Worm (Caenorhabditis elegans): ENCODE data around the gene C25H3.1.

The C25H3.1 gene

ce11 chrII:5714807-5715206, 15.9 kb downstream of the C25H3.1 start, which contains the start of the genes tiar-1 and lelo-4:
TSS of gene tiar-1 (minus strand) at chrII:5714823.
TSS of gene lelo-4 (plus strand) at chrII:5714924.
- TF ChIP-seq ztf-4 (tag; optimal IDR thresholded peaks at IDR 0.05) (no peak), nfya-1 (tag; optimal IDR thresholded peaks at IDR 0.05; ENCODE audit: insufficient read depth) (peak; percentile 78), nhr-23 (tag; optimal IDR thresholded peaks at IDR 0.05) (peak; percentile 66), ama-1 (optimal IDR thresholded peaks at IDR 0.05) (peak; percentile 61), pqm-1 (tag; optimal IDR thresholded peaks at IDR 0.05) (no peak), lin-39 (tag; optimal IDR thresholded peaks at IDR 0.05) (peak; percentile 48), elt-2 (tag; optimal IDR thresholded peaks at IDR 0.05) (peak; percentile 76), pha-4 (tag; optimal IDR thresholded peaks at IDR 0.05) (peak; percentile 78), nhr-43 (tag; optimal IDR thresholded peaks at IDR 0.05; ENCODE audit: poor library complexity, severe bottlenecking) (peak; percentile 26), unc-62 (GFP tag; optimal IDR thresholded peaks at IDR 0.05) (no peak), ceh-9 (tag; optimal IDR thresholded peaks at IDR 0.05) (no peak), snpc-4 (tag; optimal IDR thresholded peaks at IDR 0.05) (peak; percentile 84), nhr-25 (tag; optimal IDR thresholded peaks at IDR 0.05) (peak; percentile 76), nhr-12 (tag; optimal IDR thresholded peaks at IDR 0.05) (no peak), skn-1 (tag; optimal IDR thresholded peaks at IDR 0.05) (peak; percentile 12), hmg-11 (tag; optimal IDR thresholded peaks at IDR 0.05) (peak; percentile 47), ZK546.5 (tag; optimal IDR thresholded peaks at IDR 0.05) (peak; percentile 61), mdl-1 (tag; optimal IDR thresholded peaks at IDR 0.05) (no peak), lin-15B (tag; optimal IDR thresholded peaks at IDR 0.05) (peak; percentile 86)

ce11 chrII:5715745-5716357, 17.0 kb downstream of the C25H3.1 start, which contains the start of the genes C18A3.10 and C18A3.3:
TSS of gene C18A3.10 (minus strand) at chrII:5715845.
TSS of gene C18A3.3 (plus strand) at chrII:5716307.
- no peak for TF ChIP-seq ztf-11 (tag; optimal IDR thresholded peaks at IDR 0.05)
- TF ChIP-seq jun-1 (tag; optimal IDR thresholded peaks at IDR 0.05), result no peak

ce11 chrII:5717831-5718230, 19.0 kb downstream of the C25H3.1 start, which contains the start of gene zipt-3:
TSS of gene zipt-3 (plus strand) at chrII:5718131.
- TF ChIP-seq unc-62 (GFP tag; optimal IDR thresholded peaks at IDR 0.05) (no peak), aly-2 (tag; optimal IDR thresholded peaks at IDR 0.05) (no peak), egl-5 (tag; optimal IDR thresholded peaks at IDR 0.05) (no peak), ceh-82 (tag; optimal IDR thresholded peaks at IDR 0.05) (no peak), fkh-2 (tag; optimal IDR thresholded peaks at IDR 0.05) (no peak), elt-3 (tag; optimal IDR thresholded peaks at IDR 0.05) (no peak), nhr-43 (tag; optimal IDR thresholded peaks at IDR 0.05; ENCODE audit: poor library complexity, severe bottlenecking) (no peak), eor-1 (tag; optimal IDR thresholded peaks at IDR 0.05) (no peak), ceh-16 (tag; optimal IDR thresholded peaks at IDR 0.05) (no peak), sea-2 (GFP tag; optimal IDR thresholded peaks at IDR 0.05) (no peak), zag-1 (tag; optimal IDR thresholded peaks at IDR 0.05) (no peak), nhr-28 (tag; optimal IDR thresholded peaks at IDR 0.05) (no peak)

DNA sequence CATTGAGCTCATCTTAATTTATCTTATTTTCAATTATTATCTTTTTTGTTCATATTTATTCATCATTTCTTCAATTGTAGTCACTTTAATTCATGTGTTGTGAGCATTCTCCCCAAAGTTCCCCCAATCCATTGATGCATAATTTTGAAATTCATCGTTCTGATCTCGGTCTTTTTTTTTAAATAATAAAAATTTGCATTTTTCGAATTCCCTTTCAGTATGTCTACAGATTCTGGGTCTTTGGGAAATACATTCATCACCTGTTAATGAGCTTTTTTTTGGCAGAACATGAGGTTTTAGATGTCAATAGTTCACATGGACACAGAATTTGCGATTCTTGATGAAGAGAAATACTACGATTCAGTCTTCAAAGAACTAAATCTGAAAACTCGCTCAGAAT, 21.0 kb downstream of the C25H3.1 start, which contains the start of gene damt-1:
TSS of gene damt-1 (plus strand) at position 301 of the 400 bp plus-strand sequence.
- TF ChIP-seq nhr-25 (tag; optimal IDR thresholded peaks at IDR 0.05) (no peak), nhr-12 (tag; optimal IDR thresholded peaks at IDR 0.05) (no peak), skn-1 (tag; optimal IDR thresholded peaks at IDR 0.05) (no peak), ceh-16 (tag; optimal IDR thresholded peaks at IDR 0.05) (no peak), nhr-67 (tag; optimal IDR thresholded peaks at IDR 0.05) (no peak), R02D3.7 (tag; optimal IDR thresholded peaks at IDR 0.05) (no peak), fkh-2 (tag; optimal IDR thresholded peaks at IDR 0.05) (no peak), fkh-10 (GFP tag; optimal IDR thresholded peaks at IDR 0.05) (no peak), unc-39 (tag; optimal IDR thresholded peaks at IDR 0.05) (no peak)

DNA sequence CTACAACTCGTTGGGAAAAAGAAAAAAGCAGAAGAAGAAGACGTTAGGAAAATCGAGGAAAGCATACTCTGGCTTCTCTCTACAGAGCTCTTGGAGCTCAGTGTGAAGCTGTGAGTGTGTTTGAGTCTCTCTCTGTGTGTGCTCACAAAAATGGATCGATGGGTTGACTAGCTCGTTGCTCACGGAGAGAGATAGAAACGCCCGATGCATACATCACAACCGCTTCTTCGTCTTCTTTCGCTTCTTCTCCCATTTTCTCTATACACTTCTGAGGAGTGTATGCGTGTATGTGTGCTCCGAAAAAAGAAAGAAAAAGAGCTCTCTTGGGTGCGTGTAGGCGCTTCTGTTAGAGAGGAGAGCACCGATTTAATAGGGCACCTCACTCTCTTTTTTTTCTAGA, 26.2 kb downstream of the C25H3.1 start:
- TF ChIP-seq aly-2 (tag; optimal IDR thresholded peaks at IDR 0.05), result no peak
- no peak for TF ChIP-seq elt-3 (tag; optimal IDR thresholded peaks at IDR 0.05)
- no peak for TF ChIP-seq eor-1 (tag; optimal IDR thresholded peaks at IDR 0.05)
- no peak for TF ChIP-seq nhr-25 (tag; optimal IDR thresholded peaks at IDR 0.05)
- TF ChIP-seq skn-1 (tag; optimal IDR thresholded peaks at IDR 0.05), result no peak
- TF ChIP-seq mdl-1 (tag; optimal IDR thresholded peaks at IDR 0.05), result no peak
- peak; percentile 6 for TF ChIP-seq nhr-11 (tag; optimal IDR thresholded peaks at IDR 0.05)
- TF ChIP-seq unc-62 (GFP tag; optimal IDR thresholded peaks at IDR 0.05), result no peak
- TF ChIP-seq unc-39 (tag; optimal IDR thresholded peaks at IDR 0.05), result no peak
- no peak for TF ChIP-seq ceh-9 (tag; optimal IDR thresholded peaks at IDR 0.05)
- TF ChIP-seq jun-1 (tag; optimal IDR thresholded peaks at IDR 0.05), result no peak
- no peak for TF ChIP-seq egl-5 (tag; optimal IDR thresholded peaks at IDR 0.05)
- TF ChIP-seq daf-12 (tag; optimal IDR thresholded peaks at IDR 0.05), result no peak
- no peak for TF ChIP-seq mml-1 (tag; optimal IDR thresholded peaks at IDR 0.05)
- no peak for TF ChIP-seq nhr-28 (tag; optimal IDR thresholded peaks at IDR 0.05)
- TF ChIP-seq ceh-82 (tag; optimal IDR thresholded peaks at IDR 0.05), result no peak
- TF ChIP-seq sea-2 (GFP tag; optimal IDR thresholded peaks at IDR 0.05), result no peak
- no peak for TF ChIP-seq nhr-237 (tag; optimal IDR thresholded peaks at IDR 0.05)
- peak; percentile 71 for TF ChIP-seq lin-15B (tag; optimal IDR thresholded peaks at IDR 0.05)
- TF ChIP-seq nhr-43 (tag; optimal IDR thresholded peaks at IDR 0.05; ENCODE audit: poor library complexity, severe bottlenecking), result no peak
- no peak for TF ChIP-seq nhr-23 (tag; optimal IDR thresholded peaks at IDR 0.05)
- no peak for TF ChIP-seq nhr-67 (tag; optimal IDR thresholded peaks at IDR 0.05)
- no peak for TF ChIP-seq ceh-28 (tag; optimal IDR thresholded peaks at IDR 0.05)
- TF ChIP-seq lsy-12 (tag; optimal IDR thresholded peaks at IDR 0.05), result no peak
- no peak for TF ChIP-seq elt-1 (tag; optimal IDR thresholded peaks at IDR 0.05)
- peak; percentile 73 for TF ChIP-seq snpc-4 (tag; optimal IDR thresholded peaks at IDR 0.05)
